Worm (Caenorhabditis elegans): ENCODE results near the gene rict-1.
"Not testable (repeated sequence)": the region's sequence is repeated elsewhere in the genome, so short reads cannot be mapped to it uniquely, and the experiment has no call there.

The rict-1 gene

ce11 chrII:13083752-13084214 lies 32.8 kb downstream of the rict-1 start, which contains the start of the genes Y81G3A.1 and gcn-2:
Gene Y81G3A.1, minus strand, starts transcription at chrII:13083926.
Gene gcn-2, plus strand, starts transcription at chrII:13084164.
- no peak for TF ChIP-seq gmeb-2 (tag; optimal IDR thresholded peaks at IDR 0.05)
- TF ChIP-seq fkh-10 (GFP tag; optimal IDR thresholded peaks at IDR 0.05): no peak
- TF ChIP-seq mec-3 (tag; optimal IDR thresholded peaks at IDR 0.05; ENCODE audit: borderline replicate concordance): no peak
- TF ChIP-seq pax-1 (tag; optimal IDR thresholded peaks at IDR 0.05): no peak
- no peak for TF ChIP-seq hlh-15 (tag; optimal IDR thresholded peaks at IDR 0.05)
- peak; percentile 17 for TF ChIP-seq nfya-1 (tag; optimal IDR thresholded peaks at IDR 0.05)
- TF ChIP-seq Y22D7AL.16 (tag; optimal IDR thresholded peaks at IDR 0.05): no peak
- no peak for TF ChIP-seq ceh-18 (tag; optimal IDR thresholded peaks at IDR 0.05)
- TF ChIP-seq ama-1 (optimal IDR thresholded peaks at IDR 0.05): no peak
- TF ChIP-seq unc-42 (tag; optimal IDR thresholded peaks at IDR 0.05): peak; percentile 13

- TF ChIP-seq unc-55 (GFP tag; optimal IDR thresholded peaks at IDR 0.05); pqm-1 (tag; optimal IDR thresholded peaks at IDR 0.05); dve-1 (tag; optimal IDR thresholded peaks at IDR 0.05): not testable (repeated sequence)
Observed at ce11 chrII:13082403-13082802, 34.2 kb downstream of the rict-1 start, which contains the start of gene Y81G3A.6. Gene Y81G3A.6, minus strand, starts transcription at chrII:13082503.

- TF ChIP-seq nhr-232 (tag; optimal IDR thresholded peaks at IDR 0.05); ama-1 (optimal IDR thresholded peaks at IDR 0.05); tbx-7 (tag; optimal IDR thresholded peaks at IDR 0.05): not testable (repeated sequence)
Observed at ce11 chrII:13080607-13081006, 36.0 kb downstream of the rict-1 start, which contains the start of gene Y81G3A.2. Gene Y81G3A.2, plus strand, starts transcription at chrII:13080907.

- TF ChIP-seq T23F11.4 (GFP tag; optimal IDR thresholded peaks at IDR 0.05) (no peak), ceh-45 (GFP tag; IDR thresholded peaks at IDR 0.05) (no peak), elt-2 (tag; optimal IDR thresholded peaks at IDR 0.05) (no peak), F13H6.1 (tag; optimal IDR thresholded peaks at IDR 0.05) (no peak), gmeb-2 (tag; optimal IDR thresholded peaks at IDR 0.05) (no peak), ceh-30 (tag; optimal IDR thresholded peaks at IDR 0.05) (no peak), ets-4 (tag; optimal IDR thresholded peaks at IDR 0.05) (no peak), lim-6 (tag; optimal IDR thresholded peaks at IDR 0.05) (no peak), ahr-1 (tag; optimal IDR thresholded peaks at IDR 0.05) (no peak), ceh-2 (tag; optimal IDR thresholded peaks at IDR 0.05) (no peak), K09A11.1 (tag; optimal IDR thresholded peaks at IDR 0.05; ENCODE audit: insufficient read depth) (no peak), ceh-19 (GFP tag; optimal IDR thresholded peaks at IDR 0.05) (no peak), eyg-1 (tag; optimal IDR thresholded peaks at IDR 0.05) (no peak), tbx-7 (tag; optimal IDR thresholded peaks at IDR 0.05) (no peak), ceh-6 (GFP tag; optimal IDR thresholded peaks at IDR 0.05) (no peak), pha-4 (tag; optimal IDR thresholded peaks at IDR 0.05) (no peak), tbx-2 (tag; optimal IDR thresholded peaks at IDR 0.05) (no peak), hlh-8 (tag; optimal IDR thresholded peaks at IDR 0.05) (no peak)
Observed at ce11 chrII:13078848-13079428, 37.7 kb downstream of the rict-1 start, which contains the start of gene F42G4.6. Gene F42G4.6, plus strand, starts transcription at chrII:13079378.

- no peak for TF ChIP-seq ceh-48 (tag; optimal IDR thresholded peaks at IDR 0.05)
Observed at ce11 chrII:13077746-13078145, 38.9 kb downstream of the rict-1 start.

- TF ChIP-seq hlh-8 (tag; optimal IDR thresholded peaks at IDR 0.05): no peak
- no peak for TF ChIP-seq npax-4 (tag; optimal IDR thresholded peaks at IDR 0.05)
- TF ChIP-seq T23F11.4 (GFP tag; optimal IDR thresholded peaks at IDR 0.05): no peak
- TF ChIP-seq hlh-6 (tag; optimal IDR thresholded peaks at IDR 0.05): no peak
- no peak for TF ChIP-seq dve-1 (tag; optimal IDR thresholded peaks at IDR 0.05)
Observed at ce11 chrII:13076301-13076916, 40.2 kb downstream of the rict-1 start.

Measured in whole organism, late embryonic.